Worm (Caenorhabditis elegans) whole organism, L4/young adult: ENCODE measurements around the gene amdh-1.

ENCODE experiments used
- W03F9.2 ChIP-seq: fragments of 150-350 bp; optimal IDR thresholded peaks from 2 replicates; lab custom pipeline; 2014; ENCODE audit warnings: missing biosample characterization, missing genetic modification characterization
- him-1 ChIP-seq: sonication (generic microtip); optimal IDR thresholded peaks from 2 replicates; lab custom pipeline; 2016; ENCODE audit warnings: missing genotype, missing genetic modification reagents, missing genetic modification characterization, missing compliant biosample characterization

ce11 chrIII:6303787-6304186, 52.2 kb downstream of the amdh-1 start:
- TF ChIP-seq him-1 (tag; lab: Kevin White, UChicago) = no peak
- TF ChIP-seq W03F9.2 (tag; lab: Kevin White, UChicago) = no peak
